Worm (Caenorhabditis elegans) whole organism, L1 larva: Measurements from ENCODE around the gene T10C6.6.

ENCODE experiments used
- dpl-1 ChIP-seq, 3 experiments: fragments of 150-350 bp in 2 of 3; sonication (generic microtip) in 1 of 3; optimal IDR thresholded peaks; 2 replicates each; lab custom pipeline; 2014 to 2017; ENCODE audit warnings: missing biosample characterization in 3 of 3, missing genetic modification characterization in 3 of 3, missing genetic modification reagents in 3 of 3
- grh-1 ChIP-seq: fragments of 200-800 bp; sonication (Bioruptor generic); IDR thresholded peaks from 2 replicates; pipeline ENCODE4 v1.3.6; 2022; ENCODE audit warnings: missing genetic modification reagents, missing genetic modification characterization, missing compliant biosample characterization
- nhr-11 ChIP-seq: fragments of 150-350 bp; optimal IDR thresholded peaks from 2 replicates; lab custom pipeline; 2014; ENCODE audit warnings: missing biosample characterization, missing genetic modification characterization
- nhr-76 ChIP-seq: sonication (generic microtip); optimal IDR thresholded peaks from 2 replicates; lab custom pipeline; 2017; ENCODE audit warnings: missing biosample characterization, missing genetic modification characterization
- pqm-1 ChIP-seq: sonication (generic microtip); optimal IDR thresholded peaks from 3 replicates; lab custom pipeline; 2017; ENCODE audit warnings: missing biosample characterization, missing genetic modification characterization
- sox-4 ChIP-seq: sonication (generic microtip); optimal IDR thresholded peaks from 2 replicates; lab custom pipeline; 2016; ENCODE audit warnings: missing genetic modification characterization, missing compliant biosample characterization
- unc-62 ChIP-seq: fragments of 150-350 bp; optimal IDR thresholded peaks from 2 replicates; lab custom pipeline; 2014; ENCODE audit warnings: missing biosample characterization, missing genetic modification reagents, missing genetic modification characterization
- unc-86 ChIP-seq: sonication (generic microtip); optimal IDR thresholded peaks from 2 replicates; lab custom pipeline; 2016; ENCODE audit warnings: missing genetic modification characterization, missing compliant biosample characterization

DNA sequence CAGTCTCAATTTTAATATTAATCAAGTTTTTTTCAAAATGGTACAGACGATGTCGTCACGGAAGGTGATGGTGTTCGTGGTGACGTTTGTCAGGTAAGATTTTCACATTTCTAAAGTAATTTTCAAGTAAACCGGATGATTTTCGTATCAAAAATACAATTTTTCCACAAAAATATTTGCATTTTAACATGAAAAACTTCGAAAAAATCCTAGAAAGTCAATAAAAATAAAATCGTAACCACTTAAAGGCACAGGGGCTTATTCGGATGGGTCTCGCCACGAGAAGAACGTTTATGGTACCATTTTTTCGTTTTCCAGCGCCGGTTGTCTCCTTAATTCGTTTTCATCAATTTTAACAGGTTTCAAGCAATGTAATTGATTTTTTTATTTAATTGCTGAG lies at the start of gene T10C6.6:
- TF ChIP-seq pqm-1 (no peak), unc-86 (tag; lab: Kevin White, UChicago) (no peak), nhr-76 (no peak), unc-62 (no peak), nhr-11 (tag; lab: Kevin White, UChicago) (no peak), grh-1 (no peak), sox-4 (tag; lab: Kevin White, UChicago) (no peak), dpl-1 (GFP tag; optimal IDR thresholded peaks at IDR 0.05; lab: Kevin White, UChicago) (no peak)
